Worm (Caenorhabditis elegans) whole organism, L4/young adult: ENCODE measurements around the gene srw-77.

Experiments used
- W03F9.2 ChIP-seq: fragments of 150-350 bp; optimal IDR thresholded peaks from 2 replicates; lab custom pipeline; 2014; ENCODE audit warnings: missing biosample characterization, missing genetic modification characterization
- dao-5 ChIP-seq: sonication (generic microtip); optimal IDR thresholded peaks from 2 replicates; lab custom pipeline; 2016; ENCODE audit warnings: missing genotype, missing genetic modification characterization, moderate library complexity, missing compliant biosample characterization
- him-1 ChIP-seq: sonication (generic microtip); optimal IDR thresholded peaks from 2 replicates; lab custom pipeline; 2016; ENCODE audit warnings: missing genotype, missing genetic modification reagents, missing genetic modification characterization, missing compliant biosample characterization

srw-77 gene

ce11 chrV:16643558-16643957, at the start of gene srw-77:
Gene srw-77 (minus strand): TSS chrV:16643658.
- TF ChIP-seq him-1 (tag; lab: Kevin White, UChicago) (no peak), W03F9.2 (tag; lab: Kevin White, UChicago) (no peak), dao-5 (tag; lab: Kevin White, UChicago) (no peak)

DNA sequence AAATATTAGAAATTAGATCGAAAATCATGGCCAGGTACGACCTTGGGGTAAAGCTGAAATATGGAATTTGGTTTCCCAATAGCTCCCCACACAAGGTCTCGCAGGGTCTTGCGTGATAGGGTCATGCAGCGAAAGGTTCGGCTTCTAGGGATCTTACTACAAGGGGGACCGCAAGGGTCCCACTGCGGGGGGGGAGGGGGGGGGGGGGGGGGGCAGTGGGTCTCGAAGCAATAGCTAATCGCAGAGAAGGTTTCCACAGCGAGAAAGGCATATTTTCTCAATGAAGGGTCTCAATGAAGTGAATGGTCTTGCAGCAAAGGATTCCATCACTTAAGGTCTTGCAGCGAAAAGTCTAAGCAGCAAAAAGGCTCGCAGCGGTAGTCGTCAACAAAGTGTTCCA, 49.5 kb upstream of the srw-77 start:
- no peak for TF ChIP-seq dao-5 (tag; lab: Kevin White, UChicago)
- no peak for TF ChIP-seq W03F9.2 (tag; lab: Kevin White, UChicago)
- no peak for TF ChIP-seq him-1 (tag; lab: Kevin White, UChicago)

DNA sequence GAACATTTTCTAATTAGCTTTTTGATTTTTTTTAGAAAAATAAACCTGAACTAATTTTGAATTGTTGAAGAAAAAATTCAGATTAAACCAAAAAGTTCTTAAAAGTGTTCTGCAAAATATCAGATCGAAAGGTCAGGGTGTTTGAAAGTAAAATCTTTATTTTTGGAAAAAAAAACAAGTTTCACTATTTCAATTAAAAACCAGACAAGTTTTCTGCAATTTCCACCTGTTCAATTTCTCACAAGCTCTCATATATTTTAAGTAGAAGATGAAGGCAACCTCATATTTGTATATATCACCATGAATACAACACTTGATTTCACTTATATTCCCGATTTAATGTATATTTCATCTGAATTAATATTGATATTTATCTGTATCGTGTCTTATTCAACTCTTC, 43.8 kb upstream of the srw-77 start, which contains the start of gene srz-102:
Gene srz-102 (plus strand): TSS at position 301 of the 400 bp plus-strand sequence.
- TF ChIP-seq him-1 (tag; lab: Kevin White, UChicago): no peak
- TF ChIP-seq dao-5 (tag; lab: Kevin White, UChicago): no peak
- TF ChIP-seq W03F9.2 (tag; lab: Kevin White, UChicago): no peak

ce11 chrV:16685725-16686124, 42.3 kb upstream of the srw-77 start, which contains the start of gene srw-43:
Gene srw-43 (plus strand): TSS chrV:16686025.
- TF ChIP-seq W03F9.2 (tag; lab: Kevin White, UChicago) (no peak), him-1 (tag; lab: Kevin White, UChicago) (no peak), dao-5 (tag; lab: Kevin White, UChicago) (no peak)

DNA sequence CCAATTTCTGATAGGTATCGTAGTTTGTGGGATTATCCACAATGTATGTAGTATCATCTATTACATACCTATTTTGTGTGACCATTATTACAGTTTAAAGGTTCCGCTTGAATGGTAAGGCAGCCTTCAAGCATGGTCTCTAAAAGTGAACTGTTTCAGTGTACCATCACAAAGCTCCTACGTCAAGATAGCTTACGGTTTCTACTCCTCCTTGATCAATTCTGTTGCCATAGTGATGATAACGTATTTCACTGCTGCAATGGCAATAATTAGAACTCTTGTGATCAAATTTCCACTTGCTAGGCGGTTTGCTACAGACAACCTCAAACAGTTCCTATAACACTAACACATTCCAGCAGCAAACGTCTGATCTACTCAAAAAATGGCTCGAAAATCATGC, 39.9 kb upstream of the srw-77 start:
- TF ChIP-seq him-1 (tag; lab: Kevin White, UChicago) (no peak), dao-5 (tag; lab: Kevin White, UChicago) (no peak), W03F9.2 (tag; lab: Kevin White, UChicago) (no peak)

DNA sequence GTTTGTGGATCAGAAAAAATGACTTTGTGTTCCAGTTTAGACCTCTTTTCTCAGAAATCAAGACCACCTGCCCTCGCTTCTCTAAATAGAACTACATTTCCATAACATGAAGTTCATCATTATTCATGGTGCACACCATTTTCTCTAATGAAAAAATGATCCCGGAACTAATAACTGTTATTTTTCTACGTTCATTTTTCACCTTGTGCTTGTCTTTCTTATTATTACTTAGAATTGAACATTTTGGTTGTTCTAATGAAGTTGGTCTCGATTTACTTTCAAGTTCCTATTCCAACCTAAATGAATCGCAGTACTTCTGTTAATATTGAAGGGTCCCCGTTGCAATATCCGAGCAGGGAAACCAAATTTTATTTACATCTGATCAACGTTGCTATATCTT, 39.4 kb upstream of the srw-77 start, which contains the start of gene srw-36:
Gene srw-36 (plus strand): TSS at position 301 of the 400 bp plus-strand sequence.
- TF ChIP-seq W03F9.2 (tag; lab: Kevin White, UChicago) (no peak), him-1 (tag; lab: Kevin White, UChicago) (no peak), dao-5 (tag; lab: Kevin White, UChicago) (no peak)

DNA sequence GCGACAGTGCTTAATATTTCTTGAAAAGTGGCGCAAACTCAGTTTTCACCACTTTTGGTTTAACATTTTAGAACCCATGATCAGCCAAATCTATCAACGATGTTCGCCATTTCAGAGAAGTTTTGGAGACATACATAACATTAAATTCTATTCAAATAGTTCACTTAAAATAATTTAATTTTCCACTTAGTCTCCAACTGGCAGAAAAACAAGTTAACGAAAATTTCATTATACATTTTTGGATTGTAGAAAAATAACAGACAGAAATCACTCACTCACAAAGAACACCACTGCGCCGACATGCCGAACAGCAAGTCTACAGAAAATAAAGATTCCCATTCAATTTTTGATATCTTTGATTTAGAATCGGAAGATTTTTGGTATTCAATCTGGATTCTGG, 36.5 kb upstream of the srw-77 start, which contains the start of gene srw-44:
Gene srw-44 (plus strand): TSS at position 301 of the 400 bp plus-strand sequence.
- TF ChIP-seq dao-5 (tag; lab: Kevin White, UChicago): no peak

- TF ChIP-seq W03F9.2 (tag; lab: Kevin White, UChicago) (no peak), him-1 (tag; lab: Kevin White, UChicago) (no peak), dao-5 (tag; lab: Kevin White, UChicago) (no peak)
Measured at ce11 chrV:16679237-16679636, 35.8 kb upstream of the srw-77 start, which contains the start of gene srz-103. Gene srz-103 (minus strand): TSS chrV:16679337.

- TF ChIP-seq him-1 (tag; lab: Kevin White, UChicago): no peak
- TF ChIP-seq dao-5 (tag; lab: Kevin White, UChicago): no peak
- TF ChIP-seq W03F9.2 (tag; lab: Kevin White, UChicago): no peak
Measured at ce11 chrV:16675553-16675952, 32.1 kb upstream of the srw-77 start, which contains the start of gene srz-1. Gene srz-1 (plus strand): TSS chrV:16675853.

DNA sequence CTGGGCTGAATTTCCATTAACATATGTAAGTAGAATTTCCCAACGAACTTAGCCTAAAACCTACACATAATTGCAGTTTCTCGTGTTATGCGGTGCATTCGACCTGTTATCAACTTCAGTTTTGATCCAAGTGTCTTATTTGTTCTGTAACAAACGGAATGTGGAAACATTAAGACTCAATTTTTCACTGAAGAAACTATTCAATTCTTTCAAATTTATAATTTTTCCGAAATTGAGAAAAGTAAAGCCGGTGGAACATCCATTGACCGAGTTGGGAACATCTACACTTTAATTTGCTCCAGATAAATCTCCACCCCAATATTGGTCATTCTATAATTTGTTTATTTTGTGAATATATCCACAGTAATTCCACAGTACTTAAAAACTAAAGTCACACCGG, 30.9 kb upstream of the srw-77 start:
- TF ChIP-seq W03F9.2 (tag; lab: Kevin White, UChicago) (no peak), him-1 (tag; lab: Kevin White, UChicago) (no peak), dao-5 (tag; lab: Kevin White, UChicago) (no peak)

DNA sequence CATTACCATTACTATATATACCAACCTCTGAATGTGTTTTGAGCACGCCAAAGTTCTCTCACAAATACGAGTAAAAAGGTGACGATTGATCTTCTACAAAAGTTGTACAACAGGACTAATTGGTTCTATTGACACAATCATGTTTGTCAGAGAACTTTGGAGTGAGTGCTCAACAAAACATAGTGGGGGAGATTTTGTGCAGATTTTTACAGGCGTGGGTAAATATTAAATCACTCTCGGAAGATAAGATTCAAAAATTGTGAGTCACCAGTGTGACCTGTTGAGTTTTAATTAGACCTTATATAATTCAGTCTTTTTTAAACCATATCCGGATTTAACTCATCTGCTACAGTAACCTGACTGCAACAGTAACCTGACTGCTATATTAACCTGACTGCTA, 28.7 kb upstream of the srw-77 start, which contains the start of gene F14F8.8:
Gene F14F8.8 (minus strand): TSS at position 101 of the 400 bp plus-strand sequence.
- TF ChIP-seq him-1 (tag; lab: Kevin White, UChicago) (no peak), dao-5 (tag; lab: Kevin White, UChicago) (no peak), W03F9.2 (tag; lab: Kevin White, UChicago) (no peak)

- TF ChIP-seq him-1 (tag; lab: Kevin White, UChicago): no peak
- TF ChIP-seq W03F9.2 (tag; lab: Kevin White, UChicago): no peak
- no peak for TF ChIP-seq dao-5 (tag; lab: Kevin White, UChicago)
Measured at ce11 chrV:16671190-16671589, 27.7 kb upstream of the srw-77 start, which contains the start of gene str-61. Gene str-61 (minus strand): TSS chrV:16671290.

DNA sequence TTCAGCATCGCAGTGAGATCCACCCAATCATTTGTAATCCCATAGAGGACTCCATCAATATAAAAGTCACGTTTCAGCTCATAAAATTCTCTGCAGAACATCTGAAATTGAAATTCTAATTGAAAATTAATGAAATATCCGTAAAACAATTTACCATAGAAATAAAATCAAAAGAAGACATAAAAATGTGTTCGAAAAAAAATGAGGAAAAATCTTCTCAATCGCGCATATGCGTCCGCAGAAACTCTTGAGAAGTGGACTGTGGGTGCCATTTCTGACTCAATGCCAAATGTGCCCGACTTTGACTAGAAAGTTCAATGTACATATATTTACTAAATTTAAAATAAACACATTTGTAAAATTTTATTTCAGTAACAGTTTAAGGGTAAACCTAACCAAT, 25.0 kb upstream of the srw-77 start, which contains the start of gene F14F8.9:
Gene F14F8.9 (minus strand): TSS at position 101 of the 400 bp plus-strand sequence.
- no peak for TF ChIP-seq him-1 (tag; lab: Kevin White, UChicago)
- no peak for TF ChIP-seq dao-5 (tag; lab: Kevin White, UChicago)
- TF ChIP-seq W03F9.2 (tag; lab: Kevin White, UChicago): no peak

DNA sequence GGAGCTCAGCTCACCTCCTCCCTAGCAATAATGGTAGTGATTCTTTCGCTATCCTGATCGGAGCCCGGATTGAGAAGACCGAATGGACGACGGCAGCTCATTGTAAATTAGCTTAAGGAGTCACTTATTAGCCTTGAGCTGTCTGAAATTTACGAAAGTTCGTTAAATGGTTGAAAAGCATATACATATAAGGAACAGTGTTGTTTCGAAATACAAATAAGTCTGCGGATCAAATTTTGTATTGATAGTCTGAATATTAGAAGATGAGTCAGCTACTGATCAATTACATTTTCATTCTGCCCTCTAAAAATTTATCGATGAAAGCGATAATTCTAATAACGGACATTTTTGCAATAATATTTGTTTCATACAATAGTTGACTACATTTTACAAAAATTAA, 23.2 kb upstream of the srw-77 start, which contains the start of gene F14F8.14:
Gene F14F8.14 (minus strand): TSS at position 101 of the 400 bp plus-strand sequence.
- no peak for TF ChIP-seq dao-5 (tag; lab: Kevin White, UChicago)
- TF ChIP-seq him-1 (tag; lab: Kevin White, UChicago): no peak
- TF ChIP-seq W03F9.2 (tag; lab: Kevin White, UChicago): no peak
